Fruit fly (Drosophila melanogaster) whole organism, prepupa: ENCODE data around the gene MED14.

ENCODE experiments used
- Blimp-1 ChIP-seq: fragments of 200-800 bp; sonication (Bioruptor generic); optimal IDR thresholded peaks from 3 replicates; lab custom pipeline; 2017; ENCODE audit warnings: missing biosample characterization, missing genetic modification characterization, mild to moderate bottlenecking, moderate library complexity, missing genetic modification reagents
- CG10631 ChIP-seq: fragments of 200-800 bp; sonication (Bioruptor generic); optimal IDR thresholded peaks from 2 replicates; lab custom pipeline; 2016; ENCODE audit warnings: missing biosample characterization, missing genetic modification characterization
- CG11294 ChIP-seq: fragments of 200-800 bp; sonication (Bioruptor generic); IDR thresholded peaks from 2 replicates; pipeline ENCODE4 v1.3.6; 2022; ENCODE audit warnings: missing biosample characterization, missing genetic modification characterization
- CG11762 ChIP-seq: fragments of 200-800 bp; sonication (Bioruptor generic); optimal IDR thresholded peaks from 3 replicates; lab custom pipeline; 2016; ENCODE audit warnings: missing biosample characterization, missing genetic modification characterization; ENCODE audit not compliant: insufficient read depth
- CG11902 ChIP-seq: fragments of 200-800 bp; sonication (Bioruptor generic); optimal IDR thresholded peaks from 3 replicates; lab custom pipeline; 2016; ENCODE audit warnings: missing biosample characterization, missing genetic modification characterization
- CG15336 ChIP-seq: fragments of 200-800 bp; sonication (Bioruptor generic); IDR thresholded peaks from 2 replicates; pipeline ENCODE4 v1.3.6; 2022; ENCODE audit warnings: missing biosample characterization, missing genetic modification characterization
- CG1621 ChIP-seq: fragments of 200-800 bp; sonication (Bioruptor generic); optimal IDR thresholded peaks from 3 replicates; lab custom pipeline; 2018; ENCODE audit warnings: missing biosample characterization, mild to moderate bottlenecking, missing genetic modification characterization
- CG16779 ChIP-seq: fragments of 200-800 bp; sonication (Bioruptor generic); optimal IDR thresholded peaks from 3 replicates; lab custom pipeline; 2017; ENCODE audit warnings: missing biosample characterization, mild to moderate bottlenecking, missing genetic modification characterization
- CG3032 ChIP-seq: fragments of 200-800 bp; optimal IDR thresholded peaks from 2 replicates; lab custom pipeline; 2019; ENCODE audit warnings: missing biosample characterization, mild to moderate bottlenecking, missing genetic modification characterization, moderate library complexity
- CG31627 ChIP-seq: fragments of 200-800 bp; sonication (Bioruptor generic); optimal IDR thresholded peaks from 3 replicates; lab custom pipeline; 2016; ENCODE audit warnings: missing biosample characterization, missing genetic modification characterization
- CG32006 ChIP-seq: fragments of 200-800 bp; sonication (Bioruptor generic); optimal IDR thresholded peaks from 3 replicates; lab custom pipeline; 2017; ENCODE audit warnings: missing biosample characterization, mild to moderate bottlenecking, missing genetic modification characterization
- CG3919 ChIP-seq: fragments of 200-800 bp; sonication (Bioruptor generic); optimal IDR thresholded peaks from 3 replicates; lab custom pipeline; 2016; ENCODE audit warnings: missing biosample characterization, missing genetic modification characterization
- CG4318 ChIP-seq: fragments of 200-800 bp; sonication (Bioruptor generic); optimal IDR thresholded peaks from 3 replicates; lab custom pipeline; 2017; ENCODE audit warnings: missing biosample characterization, mild to moderate bottlenecking, missing genetic modification characterization
- CG6163 ChIP-seq: fragments of 200-800 bp; sonication (Bioruptor generic); IDR thresholded peaks from 3 replicates; pipeline ENCODE4 v1.3.6; 2022; ENCODE audit warnings: missing biosample characterization, missing genetic modification characterization
- CG6276 ChIP-seq: fragments of 200-800 bp; sonication (Bioruptor generic); optimal IDR thresholded peaks from 2 replicates; lab custom pipeline; 2017; ENCODE audit warnings: missing biosample characterization, mild to moderate bottlenecking, missing genetic modification characterization
- CG6792 ChIP-seq: fragments of 200-800 bp; sonication (Bioruptor generic); optimal IDR thresholded peaks from 3 replicates; lab custom pipeline; 2016; ENCODE audit warnings: missing biosample characterization, missing genetic modification characterization
- CG6854 ChIP-seq: fragments of 200-800 bp; sonication (Bioruptor generic); optimal IDR thresholded peaks from 2 replicates; lab custom pipeline; 2017; ENCODE audit warnings: missing biosample characterization, mild to moderate bottlenecking, missing genetic modification characterization
- CG7368 ChIP-seq: fragments of 200-800 bp; sonication (Bioruptor generic); optimal IDR thresholded peaks from 3 replicates; lab custom pipeline; 2016; ENCODE audit warnings: missing biosample characterization, missing genetic modification characterization
- CG8632 ChIP-seq: fragments of 200-800 bp; sonication (Bioruptor generic); optimal IDR thresholded peaks from 3 replicates; lab custom pipeline; 2016; ENCODE audit warnings: missing biosample characterization, missing genetic modification characterization
- CG9139 ChIP-seq: fragments of 200-800 bp; sonication (Bioruptor generic); optimal IDR thresholded peaks from 3 replicates; lab custom pipeline; 2017; ENCODE audit warnings: missing biosample characterization, mild to moderate bottlenecking, missing genetic modification characterization
- Eip75B ChIP-seq: fragments of 200-800 bp; sonication (Bioruptor generic); optimal IDR thresholded peaks from 3 replicates; lab custom pipeline; 2016; ENCODE audit warnings: missing biosample characterization, missing genetic modification characterization
- Eip78C ChIP-seq: fragments of 200-800 bp; sonication (Bioruptor generic); peaks from one replicate; lab custom pipeline; 2016; ENCODE audit warnings: missing biosample characterization, missing genetic modification characterization
- Eip93F ChIP-seq: fragments of 200-800 bp; sonication (Bioruptor generic); optimal IDR thresholded peaks from 2 replicates; lab custom pipeline; 2016; ENCODE audit warnings: missing biosample characterization, mild to moderate bottlenecking, missing genetic modification characterization
- Ets21C ChIP-seq: fragments of 200-800 bp; sonication (Bioruptor generic); optimal IDR thresholded peaks from 3 replicates; lab custom pipeline; 2016; ENCODE audit warnings: missing biosample characterization, missing genetic modification characterization
- Gug ChIP-seq: fragments of 200-800 bp; sonication (Bioruptor generic); IDR thresholded peaks from 2 replicates; pipeline ENCODE4 v1.3.6; 2022; ENCODE audit warnings: missing biosample characterization, missing genetic modification characterization
- Hr38 ChIP-seq: sonication (Bioruptor generic); optimal IDR thresholded peaks from 2 replicates; lab custom pipeline; 2016; ENCODE audit warnings: missing biosample characterization, missing genetic modification characterization
- Hr4 ChIP-seq: fragments of 200-800 bp; sonication (Bioruptor generic); optimal IDR thresholded peaks from 3 replicates; lab custom pipeline; 2016; ENCODE audit warnings: missing biosample characterization, missing genetic modification characterization
- Lpt ChIP-seq: fragments of 200-800 bp; sonication (Bioruptor generic); optimal IDR thresholded peaks from 3 replicates; lab custom pipeline; 2016; ENCODE audit warnings: missing biosample characterization, missing genetic modification characterization
- Met ChIP-seq: fragments of 200-800 bp; sonication (Bioruptor generic); optimal IDR thresholded peaks from 3 replicates; lab custom pipeline; 2016; ENCODE audit warnings: missing biosample characterization, missing genetic modification characterization
- OdsH ChIP-seq: fragments of 200-800 bp; sonication (Bioruptor generic); optimal IDR thresholded peaks from 3 replicates; lab custom pipeline; 2016; ENCODE audit warnings: missing biosample characterization, missing genetic modification characterization
- Smox ChIP-seq: fragments of 200-800 bp; sonication (Bioruptor generic); optimal IDR thresholded peaks from 3 replicates; lab custom pipeline; 2016; ENCODE audit warnings: missing biosample characterization, missing genetic modification characterization
- Sox102F ChIP-seq: fragments of 200-800 bp; sonication (Bioruptor generic); optimal IDR thresholded peaks from 2 replicates; lab custom pipeline; 2016; ENCODE audit warnings: missing biosample characterization, mild to moderate bottlenecking, missing genetic modification characterization
- Sox14 ChIP-seq: fragments of 200-800 bp; sonication (Bioruptor generic); optimal IDR thresholded peaks from 3 replicates; lab custom pipeline; 2016; ENCODE audit warnings: missing biosample characterization, missing genetic modification characterization
- achi ChIP-seq: fragments of 200-800 bp; sonication (Bioruptor generic); optimal IDR thresholded peaks from 3 replicates; lab custom pipeline; 2016; ENCODE audit warnings: missing biosample characterization, missing genetic modification characterization
- acj6 ChIP-seq: fragments of 200-800 bp; sonication (Bioruptor generic); optimal IDR thresholded peaks from 3 replicates; lab custom pipeline; 2016; ENCODE audit warnings: missing biosample characterization, missing genetic modification characterization
- cyc ChIP-seq: fragments of 200-800 bp; sonication (Bioruptor generic); optimal IDR thresholded peaks from 3 replicates; lab custom pipeline; 2016; ENCODE audit warnings: missing biosample characterization, missing genetic modification characterization
- dac ChIP-seq: fragments of 200-800 bp; sonication (Bioruptor generic); optimal IDR thresholded peaks from 2 replicates; lab custom pipeline; 2017; ENCODE audit warnings: missing biosample characterization, mild to moderate bottlenecking, missing genetic modification characterization
- dsx ChIP-seq: fragments of 200-800 bp; optimal IDR thresholded peaks from 3 replicates; lab custom pipeline; 2019; ENCODE audit warnings: missing biosample characterization, mild to moderate bottlenecking, missing genetic modification characterization, moderate library complexity; ENCODE audit not compliant: poor library complexity, severe bottlenecking
- eg ChIP-seq: fragments of 200-800 bp; sonication (Bioruptor generic); IDR thresholded peaks from 3 replicates; pipeline ENCODE4 v1.3.6; 2022; ENCODE audit warnings: missing biosample characterization, missing genetic modification characterization
- fd59A ChIP-seq: fragments of 200-800 bp; sonication (Bioruptor generic); optimal IDR thresholded peaks from 2 replicates; lab custom pipeline; 2017; ENCODE audit warnings: missing biosample characterization, mild to moderate bottlenecking, missing genetic modification characterization, missing genetic modification reagents
- fd85E ChIP-seq: fragments of 200-800 bp; sonication (Bioruptor generic); optimal IDR thresholded peaks from 3 replicates; lab custom pipeline; 2016; ENCODE audit warnings: missing biosample characterization, missing genetic modification characterization
- fkh ChIP-seq: fragments of 200-800 bp; sonication (Bioruptor generic); optimal IDR thresholded peaks from 3 replicates; lab custom pipeline; 2017; ENCODE audit warnings: missing biosample characterization, mild to moderate bottlenecking, missing genetic modification characterization, moderate library complexity
- lz ChIP-seq: fragments of 200-800 bp; sonication (Bioruptor generic); optimal IDR thresholded peaks from 3 replicates; lab custom pipeline; 2016; ENCODE audit warnings: missing biosample characterization, missing genetic modification characterization
- net ChIP-seq: fragments of 200-800 bp; sonication (Bioruptor generic); optimal IDR thresholded peaks from 3 replicates; lab custom pipeline; 2016; ENCODE audit warnings: missing biosample characterization, missing genetic modification characterization
- pdm3 ChIP-seq: fragments of 200-800 bp; sonication (Bioruptor generic); optimal IDR thresholded peaks from 3 replicates; lab custom pipeline; 2016; ENCODE audit warnings: missing biosample characterization, missing genetic modification characterization
- spab ChIP-seq: fragments of 200-800 bp; sonication (Bioruptor generic); optimal IDR thresholded peaks from 2 replicates; lab custom pipeline; 2017; ENCODE audit warnings: missing biosample characterization, mild to moderate bottlenecking, missing genetic modification characterization, missing genetic modification reagents
- ss ChIP-seq, 2 experiments: fragments of 200-800 bp; sonication (Bioruptor generic); optimal IDR thresholded peaks; 2 replicates in 1 of 2; 3 replicates in 1 of 2; lab custom pipeline; 2017 to 2018; ENCODE audit warnings: mild to moderate bottlenecking in 2 of 2, missing biosample characterization in 2 of 2, missing genetic modification characterization in 2 of 2, moderate library complexity in 1 of 2
- svp ChIP-seq: fragments of 200-800 bp; sonication (Bioruptor generic); peaks from one replicate; lab custom pipeline; 2016; ENCODE audit warnings: missing biosample characterization, missing genetic modification characterization
- topi ChIP-seq: fragments of 200-800 bp; sonication (Bioruptor generic); optimal IDR thresholded peaks from 3 replicates; lab custom pipeline; 2016; ENCODE audit warnings: missing biosample characterization, missing genetic modification characterization
- vri ChIP-seq: fragments of 200-800 bp; sonication (Bioruptor generic); optimal IDR thresholded peaks from 3 replicates; lab custom pipeline; 2016; ENCODE audit warnings: missing biosample characterization, mild to moderate bottlenecking, missing genetic modification characterization

MED14 gene

dm6 chr3L:626498-627369 is 33.7 kb downstream of the MED14 start:
- TF ChIP-seq svp (peak; percentile 70), CG9139 (GFP tag; lab: Kevin White, UChicago) (peak; percentile 92), ss (GFP tag; optimal IDR thresholded peaks at IDR 0.05; lab: Kevin White, UChicago) (peak; percentile 91 to 95), CG11762 (GFP tag; lab: Kevin White, UChicago) (peak; percentile 45), OdsH (GFP tag; lab: Kevin White, UChicago) (peak; percentile 24), fd59A (peak; percentile 43), CG6276 (GFP tag; lab: Kevin White, UChicago) (peak; percentile 83), CG32006 (GFP tag; lab: Kevin White, UChicago) (peak; percentile 56), spab (GFP tag; lab: Kevin White, UChicago) (peak; percentile 81), fkh (peak; percentile 41), CG11902 (GFP tag; lab: Kevin White, UChicago) (peak; percentile 23), CG16779 (tag; lab: Kevin White, UChicago) (peak; percentile 90), CG7368 (peak; percentile 47), Sox102F (GFP tag; lab: Kevin White, UChicago) (peak; percentile 58), fd85E (no peak), Eip75B (GFP tag; lab: Kevin White, UChicago) (peak; percentile 27), Ets21C (GFP tag; lab: Kevin White, UChicago) (peak; percentile 17), topi (GFP tag; lab: Kevin White, UChicago) (peak; percentile 21), cyc (GFP tag; lab: Kevin White, UChicago) (peak; percentile 28), CG6854 (GFP tag; lab: Kevin White, UChicago) (peak; percentile 87), Smox (GFP tag; lab: Kevin White, UChicago) (peak; percentile 39), Lpt (GFP tag; lab: Kevin White, UChicago) (peak; percentile 87), Hr4 (GFP tag; lab: Kevin White, UChicago) (peak; percentile 51), CG6163 (GFP tag; lab: Robert Waterston, UW) (peak; percentile 94), lz (GFP tag; lab: Kevin White, UChicago) (peak; percentile 50), Eip78C (GFP tag; lab: Kevin White, UChicago) (peak; percentile 57), CG8632 (peak; percentile 27), CG1621 (tag; lab: Kevin White, UChicago) (peak; percentile 85), Hr38 (GFP tag; lab: Kevin White, UChicago) (peak; percentile 7), CG6792 (GFP tag; lab: Kevin White, UChicago) (peak; percentile 7), Gug (GFP tag; lab: Robert Waterston, UW) (peak; percentile 77), CG10631 (peak; percentile 52), Sox14 (GFP tag; lab: Kevin White, UChicago) (peak; percentile 37), CG31627 (GFP tag; lab: Kevin White, UChicago) (peak; percentile 52), pdm3 (peak; percentile 57), Blimp-1 (peak; percentile 35), CG15336 (GFP tag; lab: Robert Waterston, UW) (peak; percentile 74), vri (GFP tag; lab: Kevin White, UChicago) (peak; percentile 57), Met (GFP tag; lab: Kevin White, UChicago) (peak; percentile 50), Eip93F (no peak), CG4318 (GFP tag; lab: Kevin White, UChicago) (no peak), net (GFP tag; lab: Kevin White, UChicago) (peak; percentile 75), acj6 (GFP tag; lab: Kevin White, UChicago) (peak; percentile 41), achi (GFP tag; lab: Kevin White, UChicago) (peak; percentile 58), eg (GFP tag; lab: Robert Waterston, UW) (peak; percentile 94), dsx (GFP tag; lab: Kevin White, UChicago) (peak; percentile 80), CG11294 (GFP tag; lab: Robert Waterston, UW) (peak; percentile 39; the same call in 1 of the 2 replicates), dac (GFP tag; lab: Kevin White, UChicago) (peak; percentile 55), CG3032 (tag; lab: Kevin White, UChicago) (peak; percentile 73), CG3919 (GFP tag; lab: Kevin White, UChicago) (peak; percentile 71)
